Fruit fly (Drosophila melanogaster) S2 (cell line): Measurements from ENCODE around the gene RpL32.

Source experiments
- CG8478 ChIP-seq: fragments of >200 bp; optimal IDR thresholded peaks from 2 replicates; lab custom pipeline; 2018
- CTCF ChIP-seq, 2 experiments: fragments of >200 bp; optimal IDR thresholded peaks; 2 replicates each; lab custom pipeline; 2018

dm6 chr3R:29999495-29999894, 46.5 kb downstream of the RpL32 start, which contains the start of gene CG34298:
- TF ChIP-seq CG8478 (no peak), CTCF (optimal IDR thresholded peaks at IDR 0.05; lab: Kevin White, UChicago) (no peak)
